Fruit fly (Drosophila melanogaster): ENCODE data around the gene Gr21a.

dm6 chr2L:776236-776635 lies 4.0 kb upstream of the Gr21a start, which contains the start of gene CG13946:
- TF ChIP-seq CG17806 (tag; optimal IDR thresholded peaks at IDR 0.05) (no peak), CG8301 (tag; optimal IDR thresholded peaks at IDR 0.05) (no peak), Snoo (tag; optimal IDR thresholded peaks at IDR 0.05) (no peak), Pif1B (GFP tag; optimal IDR thresholded peaks at IDR 0.05) (no peak), Ets98B (GFP tag; IDR thresholded peaks at IDR 0.05) (no peak), rn (GFP tag; IDR thresholded peaks at IDR 0.05) (no peak), CG32121 (GFP tag; IDR thresholded peaks at IDR 0.05) (no peak), CG9948 (tag; optimal IDR thresholded peaks at IDR 0.05) (no peak), CG13204 (GFP tag; optimal IDR thresholded peaks at IDR 0.05) (no peak), EcR (GFP tag; optimal IDR thresholded peaks at IDR 0.05) (no peak)

Data from whole organism, pupa.